Fruit fly (Drosophila melanogaster) S2 (cell line): ENCODE measurements around the gene Lcp65Ag2.

Source experiments
- CG8478 ChIP-seq: fragments of >200 bp; optimal IDR thresholded peaks from 2 replicates; lab custom pipeline; 2018
- CTCF ChIP-seq, 2 experiments: fragments of >200 bp; optimal IDR thresholded peaks; 2 replicates each; lab custom pipeline; 2018

dm6 chr3L:6138586-6138985 is 5.2 kb upstream of the Lcp65Ag2 start:
- TF ChIP-seq CG8478 (lab: Kevin White, UChicago) (no peak), CTCF (optimal IDR thresholded peaks at IDR 0.05; lab: Kevin White, UChicago) (no peak)
